Fruit fly (Drosophila melanogaster) whole organism, embryonic: ENCODE results near the gene Zip89B.

Source experiments
- Atf6 ChIP-seq: fragments of 200-800 bp; sonication (Bioruptor generic); IDR thresholded peaks from 2 replicates; pipeline ENCODE4 v1.3.6; 2022; ENCODE audit warnings: missing biosample characterization, missing genetic modification characterization
- Bgb ChIP-seq: fragments of 200-800 bp; sonication (Bioruptor generic); IDR thresholded peaks from 2 replicates; pipeline ENCODE4 v1.3.6; 2022; ENCODE audit warnings: missing biosample characterization, missing genetic modification characterization; ENCODE audit not compliant: partially characterized antibody
- CG12071 ChIP-seq: fragments of 200-800 bp; sonication (Bioruptor generic); optimal IDR thresholded peaks from 3 replicates; lab custom pipeline; 2018; ENCODE audit warnings: missing biosample characterization, mild to moderate bottlenecking, missing genetic modification characterization
- CG13894 ChIP-seq: fragments of 200-800 bp; sonication (Bioruptor generic); optimal IDR thresholded peaks from 3 replicates; lab custom pipeline; 2018; ENCODE audit warnings: missing biosample characterization, mild to moderate bottlenecking, missing genetic modification characterization, moderate library complexity
- CG15514 ChIP-seq: fragments of 200-800 bp; sonication (Bioruptor generic); optimal IDR thresholded peaks from 3 replicates; lab custom pipeline; 2017; ENCODE audit warnings: missing biosample characterization, missing genetic modification characterization, mild to moderate bottlenecking, moderate library complexity, missing genetic modification reagents
- CG31224 ChIP-seq: fragments of 200-800 bp; sonication (Bioruptor generic); IDR thresholded peaks from 2 replicates; pipeline ENCODE4 v1.3.6; 2022; ENCODE audit warnings: missing biosample characterization, missing genetic modification characterization
- CG31388 ChIP-seq: fragments of 200-800 bp; sonication (Bioruptor generic); optimal IDR thresholded peaks from 2 replicates; lab custom pipeline; 2016; ENCODE audit warnings: missing biosample characterization, missing genetic modification characterization
- CG34422 ChIP-seq: fragments of 200-800 bp; sonication (Bioruptor generic); IDR thresholded peaks from 3 replicates; pipeline ENCODE4 v1.3.6; 2022; ENCODE audit warnings: missing biosample characterization, missing genetic modification characterization
- CG4360 ChIP-seq: fragments of 200-800 bp; sonication (Bioruptor generic); IDR thresholded peaks from 2 replicates; pipeline ENCODE4 v1.3.6; 2022; ENCODE audit warnings: missing biosample characterization, missing genetic modification characterization
- CG5180 ChIP-seq: fragments of 200-800 bp; sonication (Bioruptor generic); optimal IDR thresholded peaks from 3 replicates; lab custom pipeline; 2017; ENCODE audit warnings: missing biosample characterization, missing genetic modification characterization, mild to moderate bottlenecking, moderate library complexity, missing genetic modification reagents
- CG7963 ChIP-seq: fragments of 200-800 bp; sonication (Bioruptor generic); IDR thresholded peaks from 3 replicates; pipeline ENCODE4 v1.3.6; 2022; ENCODE audit warnings: missing biosample characterization, missing genetic modification characterization; ENCODE audit not compliant: partially characterized antibody
- CHES-1-like ChIP-seq: fragments of 200-800 bp; sonication (Bioruptor generic); optimal IDR thresholded peaks from 2 replicates; lab custom pipeline; 2016; ENCODE audit warnings: missing biosample characterization, missing genetic modification characterization
- Dbx ChIP-seq: fragments of 200-800 bp; sonication (Bioruptor generic); IDR thresholded peaks from 3 replicates; pipeline ENCODE4 v1.3.6; 2022; ENCODE audit warnings: missing biosample characterization, missing genetic modification characterization
- Dfd ChIP-seq, 2 experiments: fragments of >200 bp; optimal IDR thresholded peaks; 2 replicates each; lab custom pipeline; 2017; ENCODE audit warnings: missing biosample characterization in 2 of 2, missing genetic modification characterization in 2 of 2
- Dip2 ChIP-seq: fragments of 200-800 bp; sonication (Bioruptor generic); IDR thresholded peaks from 2 replicates; pipeline ENCODE4 v1.3.6; 2022; ENCODE audit warnings: missing biosample characterization, missing genetic modification characterization
- Dll ChIP-seq: fragments of 200-800 bp; sonication (Bioruptor generic); IDR thresholded peaks from 4 replicates; pipeline ENCODE4 v1.3.6; 2022; ENCODE audit warnings: missing biosample characterization, missing genetic modification characterization; ENCODE audit not compliant: partially characterized antibody
- Dref ChIP-seq: fragments of 200-800 bp; sonication (Bioruptor generic); IDR thresholded peaks from 2 replicates; pipeline ENCODE4 v1.3.6; 2022; ENCODE audit warnings: missing biosample characterization, missing genetic modification characterization
- H2.0 ChIP-seq: fragments of 200-800 bp; sonication (Bioruptor generic); IDR thresholded peaks from 2 replicates; pipeline ENCODE4 v1.3.6; 2022; ENCODE audit warnings: missing biosample characterization, missing genetic modification characterization
- Jarid2 ChIP-seq: fragments of 200-800 bp; sonication (Bioruptor generic); optimal IDR thresholded peaks from 3 replicates; lab custom pipeline; 2017; ENCODE audit warnings: mild to moderate bottlenecking, missing biosample characterization, missing genetic modification reagents, missing genetic modification characterization
- MBD-R2 ChIP-seq: fragments of 200-800 bp; sonication (Bioruptor generic); IDR thresholded peaks from 2 replicates; pipeline ENCODE4 v1.3.6; 2022; ENCODE audit warnings: missing biosample characterization, missing genetic modification characterization
- Mrtf ChIP-seq: fragments of 200-800 bp; sonication (Bioruptor generic); IDR thresholded peaks from 3 replicates; pipeline ENCODE4 v1.3.6; 2022; ENCODE audit warnings: missing biosample characterization, missing genetic modification characterization
- Myb ChIP-seq: fragments of 200-800 bp; sonication (Bioruptor generic); optimal IDR thresholded peaks from 2 replicates; lab custom pipeline; 2016; ENCODE audit warnings: missing biosample characterization, missing genetic modification characterization
- Spps ChIP-seq: fragments of 200-800 bp; sonication (Bioruptor generic); optimal IDR thresholded peaks from 2 replicates; lab custom pipeline; 2018; ENCODE audit warnings: missing biosample characterization, mild to moderate bottlenecking, missing genetic modification characterization
- Ssrp ChIP-seq: fragments of 200-800 bp; sonication (Bioruptor generic); optimal IDR thresholded peaks from 2 replicates; lab custom pipeline; 2018; ENCODE audit warnings: missing biosample characterization, mild to moderate bottlenecking, missing genetic modification characterization, moderate library complexity
- Xbp1 ChIP-seq: fragments of 200-800 bp; sonication (Bioruptor generic); optimal IDR thresholded peaks from 3 replicates; lab custom pipeline; 2016; ENCODE audit warnings: missing biosample characterization, mild to moderate bottlenecking, missing genetic modification characterization
- Xrp1 ChIP-seq: fragments of 200-800 bp; sonication (Bioruptor generic); IDR thresholded peaks from 2 replicates; pipeline ENCODE4 v1.3.6; 2022; ENCODE audit warnings: missing biosample characterization, missing genetic modification characterization
- ara ChIP-seq: fragments of 200-800 bp; sonication (Bioruptor generic); IDR thresholded peaks from 2 replicates; pipeline ENCODE4 v1.3.6; 2022; ENCODE audit warnings: missing biosample characterization, missing genetic modification characterization
- br ChIP-seq: fragments of >200 bp; optimal IDR thresholded peaks from 2 replicates; lab custom pipeline; 2017
- chinmo ChIP-seq: fragments of 200-800 bp; sonication (Bioruptor generic); IDR thresholded peaks from 4 replicates; pipeline ENCODE4 v1.3.6; 2022; ENCODE audit warnings: missing biosample characterization, missing genetic modification characterization; ENCODE audit not compliant: partially characterized antibody
- croc ChIP-seq: fragments of 200-800 bp; sonication (Bioruptor generic); conservative IDR thresholded peaks from 3 replicates; pipeline ENCODE4 v1.3.6; 2022; ENCODE audit warnings: missing biosample characterization, missing genetic modification characterization
- dan ChIP-seq: fragments of 200-800 bp; sonication (Bioruptor generic); IDR thresholded peaks from 2 replicates; pipeline ENCODE4 v1.3.6; 2022; ENCODE audit warnings: missing biosample characterization, missing genetic modification characterization
- dm ChIP-seq: fragments of 200-800 bp; sonication (Bioruptor generic); optimal IDR thresholded peaks from 3 replicates; lab custom pipeline; 2016; ENCODE audit warnings: missing biosample characterization, missing genetic modification characterization
- fd3F ChIP-seq: fragments of 200-800 bp; sonication (Bioruptor generic); optimal IDR thresholded peaks from 2 replicates; lab custom pipeline; 2018; ENCODE audit warnings: missing biosample characterization, mild to moderate bottlenecking, missing genetic modification characterization, moderate library complexity
- gfzf ChIP-seq: fragments of 200-800 bp; sonication (Bioruptor generic); optimal IDR thresholded peaks from 2 replicates; lab custom pipeline; 2016; ENCODE audit warnings: missing biosample characterization, mild to moderate bottlenecking, missing genetic modification characterization, moderate library complexity
- grn ChIP-seq: fragments of 200-800 bp; sonication (Bioruptor generic); optimal IDR thresholded peaks from 3 replicates; lab custom pipeline; 2017; ENCODE audit warnings: missing biosample characterization, missing genetic modification characterization
- hbn ChIP-seq: fragments of 200-800 bp; sonication (Bioruptor generic); IDR thresholded peaks from 2 replicates; pipeline ENCODE4 v1.3.6; 2022; ENCODE audit warnings: missing biosample characterization, missing genetic modification characterization; ENCODE audit not compliant: partially characterized antibody
- hkb ChIP-seq, 2 experiments: fragments of 200-800 bp in 1 of 2; fragments of >200 bp in 1 of 2; sonication (Bioruptor generic) in 1 of 2; IDR thresholded peaks in 1 of 2; optimal IDR thresholded peaks in 1 of 2; 2 replicates each; pipeline versions ENCODE4 v1.3.6 to Lab custom; 2017 to 2022; ENCODE audit warnings: missing biosample characterization in 1 of 2, missing genetic modification characterization in 1 of 2
- lab ChIP-seq: fragments of 200-800 bp; sonication (Bioruptor generic); optimal IDR thresholded peaks from 3 replicates; lab custom pipeline; 2017; ENCODE audit warnings: missing biosample characterization, missing genetic modification characterization, mild to moderate bottlenecking, moderate library complexity, missing genetic modification reagents
- lov ChIP-seq, 2 experiments: fragments of 200-800 bp in 1 of 2; fragments of >200 bp in 1 of 2; sonication (Bioruptor generic) in 1 of 2; IDR thresholded peaks in 1 of 2; optimal IDR thresholded peaks in 1 of 2; 2 replicates in 1 of 2; 3 replicates in 1 of 2; pipeline versions ENCODE4 v1.3.6 to Lab custom; 2017 to 2022; ENCODE audit warnings: missing biosample characterization in 1 of 2, missing genetic modification characterization in 1 of 2
- mirr ChIP-seq: fragments of 200-800 bp; sonication (Bioruptor generic); optimal IDR thresholded peaks from 3 replicates; lab custom pipeline; 2018; ENCODE audit warnings: missing biosample characterization, mild to moderate bottlenecking, missing genetic modification characterization
- nmo ChIP-seq: fragments of 200-800 bp; sonication (Bioruptor generic); optimal IDR thresholded peaks from 2 replicates; lab custom pipeline; 2018; ENCODE audit warnings: missing biosample characterization, mild to moderate bottlenecking, missing genetic modification characterization, moderate library complexity
- pb ChIP-seq: fragments of 200-800 bp; sonication (Bioruptor generic); optimal IDR thresholded peaks from 3 replicates; lab custom pipeline; 2016; ENCODE audit warnings: missing biosample characterization, missing genetic modification characterization
- pita ChIP-seq: fragments of 200-800 bp; sonication (Bioruptor generic); optimal IDR thresholded peaks from 2 replicates; lab custom pipeline; 2017; ENCODE audit warnings: missing biosample characterization, mild to moderate bottlenecking, missing genetic modification characterization
- sens ChIP-seq: fragments of 200-800 bp; sonication (Bioruptor generic); peaks from one replicate; lab custom pipeline; 2016; ENCODE audit warnings: missing biosample characterization, missing genetic modification characterization
- sima ChIP-seq: fragments of 200-800 bp; sonication (Bioruptor generic); optimal IDR thresholded peaks from 2 replicates; lab custom pipeline; 2016; ENCODE audit warnings: missing biosample characterization, missing genetic modification characterization
- so ChIP-seq: fragments of 200-800 bp; sonication (Bioruptor generic); IDR thresholded peaks from 3 replicates; pipeline ENCODE4 v1.3.6; 2022; ENCODE audit warnings: missing biosample characterization, missing genetic modification characterization
- sob ChIP-seq: fragments of 200-800 bp; sonication (Bioruptor generic); IDR thresholded peaks from 2 replicates; pipeline ENCODE4 v1.3.6; 2022; ENCODE audit warnings: missing biosample characterization, missing genetic modification characterization
- trem ChIP-seq: fragments of 200-800 bp; optimal IDR thresholded peaks from 3 replicates; lab custom pipeline; 2019; ENCODE audit warnings: missing biosample characterization, mild to moderate bottlenecking, missing genetic modification characterization, moderate library complexity
- trh ChIP-seq: fragments of 200-800 bp; sonication (Bioruptor generic); optimal IDR thresholded peaks from 2 replicates; lab custom pipeline; 2016; ENCODE audit warnings: missing biosample characterization, missing genetic modification characterization
- unc-4 ChIP-seq: fragments of 200-800 bp; sonication (Bioruptor generic); IDR thresholded peaks from 2 replicates; pipeline ENCODE4 v1.3.6; 2022; ENCODE audit warnings: missing biosample characterization, missing genetic modification characterization; ENCODE audit not compliant: partially characterized antibody

Zip89B gene

DNA sequence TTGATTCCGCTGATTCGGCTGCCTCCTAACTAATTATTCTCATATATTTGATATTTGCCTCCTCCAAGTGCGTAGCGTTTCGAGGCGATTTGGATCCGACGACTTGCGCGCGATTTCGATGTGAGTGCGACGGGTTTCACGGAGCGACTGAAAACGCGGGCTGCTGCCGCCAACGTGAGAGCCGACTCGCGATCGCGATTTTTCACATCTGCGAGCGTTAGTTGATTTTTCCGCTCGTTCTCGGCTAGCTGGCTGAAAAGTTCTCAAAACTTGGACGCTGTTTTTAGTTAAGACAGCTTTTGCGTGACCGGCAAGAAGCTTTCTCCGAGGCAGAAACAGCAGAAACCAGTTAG, 51.3 kb downstream of the Zip89B start, which contains the start of gene CG10311 (continued):
- TF ChIP-seq Xrp1 (GFP tag; lab: Robert Waterston, UW) (0 out of 2 replicates have a peak, but pooled peaks have one; percentile 10), CG12071 (GFP tag; lab: Kevin White, UChicago) (no peak), trh (GFP tag; lab: Kevin White, UChicago) (no peak), pb (GFP tag; lab: Kevin White, UChicago) (no peak), Atf6 (GFP tag; lab: Robert Waterston, UW) (0 out of 2 replicates have a peak, but pooled peaks have one; percentile 18), ara (GFP tag; lab: Robert Waterston, UW) (no peak), Dip2 (no peak), CG15514 (GFP tag; lab: Kevin White, UChicago) (peak; percentile 28), mirr (GFP tag; lab: Kevin White, UChicago) (peak; percentile 8), CG5180 (GFP tag; lab: Kevin White, UChicago) (no peak), Bgb (GFP tag; lab: Robert Waterston, UW) (0 out of 2 replicates have a peak, but pooled peaks have one; percentile 17), lab (no peak), Ssrp (tag; lab: Kevin White, UChicago) (no peak), CG31224 (no peak), Dref (GFP tag; lab: Robert Waterston, UW) (no peak), hkb (optimal IDR thresholded peaks at IDR 0.05; lab: Kevin White, UChicago) (no peak), hkb (GFP tag; IDR thresholded peaks at IDR 0.05; lab: Robert Waterston, UW) (no peak), chinmo (GFP tag; lab: Robert Waterston, UW) (peak; percentile 70; the same call in 1 of the 4 replicates), Dbx (GFP tag; lab: Robert Waterston, UW) (0 out of 3 replicates have a peak, but pooled peaks have one; percentile 30), grn (GFP tag; lab: Kevin White, UChicago) (no peak), sob (GFP tag; lab: Robert Waterston, UW) (0 out of 2 replicates have a peak, but pooled peaks have one; percentile 32), Dfd (GFP tag; optimal IDR thresholded peaks at IDR 0.05; lab: Kevin White, UChicago) (no peak), Myb (GFP tag; lab: Kevin White, UChicago) (no peak), Xbp1 (GFP tag; lab: Kevin White, UChicago) (no peak), Jarid2 (peak; percentile 53), MBD-R2 (peak; percentile 16; the same call in 1 of the 2 replicates), lov (optimal IDR thresholded peaks at IDR 0.05; lab: Kevin White, UChicago) (no peak), lov (GFP tag; IDR thresholded peaks at IDR 0.05; lab: Robert Waterston, UW) (no peak), croc (GFP tag; lab: Robert Waterston, UW) (no peak), br (no peak), fd3F (GFP tag; lab: Kevin White, UChicago) (no peak), CG4360 (no peak), so (GFP tag; lab: Robert Waterston, UW) (0 out of 3 replicates have a peak, but pooled peaks have one; percentile 12), trem (tag; lab: Kevin White, UChicago) (no peak), Mrtf (GFP tag; lab: Robert Waterston, UW) (no peak), hbn (GFP tag; lab: Robert Waterston, UW) (no peak), sima (GFP tag; lab: Kevin White, UChicago) (no peak), nmo (GFP tag; lab: Kevin White, UChicago) (no peak), CG31388 (no peak), CG13894 (no peak), H2.0 (no peak), pita (GFP tag; lab: Kevin White, UChicago) (no peak), unc-4 (0 out of 2 replicates have a peak, but pooled peaks have one; percentile 24), dan (GFP tag; lab: Robert Waterston, UW) (no peak), CG7963 (GFP tag; lab: Robert Waterston, UW) (no peak), CG34422 (GFP tag; lab: Robert Waterston, UW) (no peak), Spps (tag; lab: Kevin White, UChicago) (no peak), Dll (0 out of 4 replicates have a peak, but pooled peaks have one; percentile 22), sens (GFP tag; lab: Kevin White, UChicago) (no peak), gfzf (GFP tag; lab: Kevin White, UChicago) (no peak), CHES-1-like (GFP tag; lab: Kevin White, UChicago) (no peak), dm (GFP tag; lab: Kevin White, UChicago) (no peak)
